Fruit fly (Drosophila melanogaster) whole organism, embryonic: Measurements from ENCODE around the gene zetaCOP.
A peak's percentile ranks its signal among the peaks of the same experiment; 100 is the strongest.

Experiments
- Atf3 ChIP-seq: fragments of 200-800 bp; sonication (Bioruptor generic); optimal IDR thresholded peaks from 3 replicates; lab custom pipeline; 2016; ENCODE audit warnings: missing biosample characterization, missing genetic modification characterization
- Bgb ChIP-seq: fragments of 200-800 bp; sonication (Bioruptor generic); IDR thresholded peaks from 2 replicates; pipeline ENCODE4 v1.3.6; 2022; ENCODE audit warnings: missing biosample characterization, missing genetic modification characterization; ENCODE audit not compliant: partially characterized antibody
- CG12236 ChIP-seq: fragments of 200-800 bp; sonication (Bioruptor generic); optimal IDR thresholded peaks from 2 replicates; lab custom pipeline; 2016; ENCODE audit warnings: missing biosample characterization, missing genetic modification characterization
- CG13775 ChIP-seq: fragments of 200-800 bp; sonication (Bioruptor generic); optimal IDR thresholded peaks from 3 replicates; lab custom pipeline; 2017; ENCODE audit warnings: missing biosample characterization, mild to moderate bottlenecking, missing genetic modification characterization
- CG14710 ChIP-seq: fragments of 200-800 bp; sonication (Bioruptor generic); optimal IDR thresholded peaks from 3 replicates; lab custom pipeline; 2019; ENCODE audit warnings: missing biosample characterization, mild to moderate bottlenecking, missing genetic modification characterization, moderate library complexity
- CG15696 ChIP-seq: fragments of 200-800 bp; sonication (Bioruptor generic); optimal IDR thresholded peaks from 2 replicates; lab custom pipeline; 2019; ENCODE audit warnings: missing biosample characterization, mild to moderate bottlenecking, missing genetic modification characterization, moderate library complexity
- CG2678 ChIP-seq: fragments of 200-800 bp; sonication (Bioruptor generic); optimal IDR thresholded peaks from 3 replicates; lab custom pipeline; 2019; ENCODE audit warnings: missing biosample characterization, mild to moderate bottlenecking, missing genetic modification characterization, moderate library complexity
- CG3281 ChIP-seq: fragments of 200-800 bp; sonication (Bioruptor generic); optimal IDR thresholded peaks from 3 replicates; lab custom pipeline; 2017; ENCODE audit warnings: missing biosample characterization, mild to moderate bottlenecking, missing genetic modification characterization
- CG34376 ChIP-seq: fragments of 200-800 bp; sonication (Bioruptor generic); optimal IDR thresholded peaks from 2 replicates; lab custom pipeline; 2018; ENCODE audit warnings: missing biosample characterization, mild to moderate bottlenecking, missing genetic modification characterization
- CG42726 ChIP-seq: fragments of 200-800 bp; sonication (Bioruptor generic); IDR thresholded peaks from 2 replicates; pipeline ENCODE4 v1.3.6; 2022; ENCODE audit warnings: missing biosample characterization, missing genetic modification characterization; ENCODE audit not compliant: partially characterized antibody
- CG8281 ChIP-seq: fragments of 200-800 bp; sonication (Bioruptor generic); optimal IDR thresholded peaks from 2 replicates; lab custom pipeline; 2018; ENCODE audit warnings: missing biosample characterization, mild to moderate bottlenecking, missing genetic modification characterization, moderate library complexity
- CG8290 ChIP-seq, 3 experiments: fragments of 200-800 bp; sonication (Bioruptor generic); optimal IDR thresholded peaks; 2 replicates each; lab custom pipeline; 2016 to 2019; ENCODE audit warnings: missing biosample characterization in 3 of 3, missing genetic modification characterization in 3 of 3, mild to moderate bottlenecking in 2 of 3, moderate library complexity in 1 of 3
- CG8359 ChIP-seq: fragments of 200-800 bp; sonication (Bioruptor generic); optimal IDR thresholded peaks from 2 replicates; lab custom pipeline; 2017; ENCODE audit warnings: missing biosample characterization, mild to moderate bottlenecking, missing genetic modification characterization, borderline replicate concordance
- CG9817 ChIP-seq: fragments of 200-800 bp; sonication (Bioruptor generic); optimal IDR thresholded peaks from 2 replicates; lab custom pipeline; 2018; ENCODE audit warnings: missing biosample characterization, mild to moderate bottlenecking, missing genetic modification characterization, moderate library complexity
- D19B ChIP-seq: fragments of 200-800 bp; sonication (Bioruptor generic); optimal IDR thresholded peaks from 2 replicates; lab custom pipeline; 2017; ENCODE audit warnings: missing biosample characterization, mild to moderate bottlenecking, missing genetic modification characterization
- Fer1 ChIP-seq: fragments of 200-800 bp; sonication (Bioruptor generic); optimal IDR thresholded peaks from 2 replicates; lab custom pipeline; 2017; ENCODE audit warnings: missing biosample characterization, mild to moderate bottlenecking, missing genetic modification characterization
- GATAe ChIP-seq: fragments of 200-800 bp; sonication (Bioruptor generic); conservative IDR thresholded peaks from 2 replicates; pipeline ENCODE4 v1.3.6; 2022; ENCODE audit warnings: missing biosample characterization, missing genetic modification characterization
- Hr78 ChIP-seq, 2 experiments: fragments of 200-800 bp in 1 of 2; fragments of >200 bp in 1 of 2; sonication (Bioruptor generic) in 1 of 2; optimal IDR thresholded peaks; 2 replicates each; lab custom pipeline; 2017 to 2019; ENCODE audit warnings: missing biosample characterization in 2 of 2, missing genetic modification characterization in 2 of 2, mild to moderate bottlenecking in 1 of 2, moderate library complexity in 1 of 2
- Med ChIP-seq: fragments of 200-800 bp; sonication (Bioruptor generic); peaks from one replicate; lab custom pipeline; 2016; ENCODE audit warnings: missing biosample characterization, missing genetic modification characterization, mild to moderate bottlenecking, inconsistent platforms, moderate library complexity
- Pdp1 ChIP-seq, 2 experiments: fragments of 200-800 bp; sonication (Bioruptor generic); optimal IDR thresholded peaks; 3 replicates each; lab custom pipeline; 2016; ENCODE audit warnings: missing biosample characterization in 2 of 2, missing genetic modification characterization in 2 of 2, mild to moderate bottlenecking in 1 of 2, moderate library complexity in 1 of 2
- Rx ChIP-seq: fragments of 200-800 bp; sonication (Bioruptor generic); IDR thresholded peaks from 2 replicates; pipeline ENCODE4 v1.3.6; 2022; ENCODE audit warnings: missing biosample characterization, missing genetic modification characterization
- Scr ChIP-seq: fragments of 200-800 bp; sonication (Bioruptor generic); IDR thresholded peaks from 2 replicates; pipeline ENCODE4 v1.3.6; 2022; ENCODE audit warnings: missing biosample characterization, missing genetic modification characterization; ENCODE audit not compliant: partially characterized antibody
- Sry-β ChIP-seq: fragments of 200-800 bp; sonication (Bioruptor generic); optimal IDR thresholded peaks from 2 replicates; lab custom pipeline; 2018; ENCODE audit warnings: missing biosample characterization, mild to moderate bottlenecking, missing genetic modification characterization, moderate library complexity
- Stat92E ChIP-seq, 3 experiments: fragments of >200 bp in 2 of 3; fragments of 200-800 bp in 1 of 3; sonication (Bioruptor generic) in 1 of 3; optimal IDR thresholded peaks; 2 replicates each; lab custom pipeline; 2017 to 2019; ENCODE audit warnings: missing biosample characterization in 3 of 3, missing genetic modification characterization in 3 of 3, mild to moderate bottlenecking in 1 of 3, moderate library complexity in 1 of 3
- Xbp1 ChIP-seq: fragments of 200-800 bp; sonication (Bioruptor generic); optimal IDR thresholded peaks from 3 replicates; lab custom pipeline; 2016; ENCODE audit warnings: missing biosample characterization, mild to moderate bottlenecking, missing genetic modification characterization
- cato ChIP-seq: fragments of 200-800 bp; sonication (Bioruptor generic); optimal IDR thresholded peaks from 2 replicates; lab custom pipeline; 2016; ENCODE audit warnings: missing biosample characterization, missing genetic modification characterization, borderline replicate concordance
- chinmo ChIP-seq: fragments of 200-800 bp; sonication (Bioruptor generic); IDR thresholded peaks from 4 replicates; pipeline ENCODE4 v1.3.6; 2022; ENCODE audit warnings: missing biosample characterization, missing genetic modification characterization; ENCODE audit not compliant: partially characterized antibody
- eve ChIP-seq, 2 experiments: fragments of >200 bp; optimal IDR thresholded peaks; 2 replicates each; lab custom pipeline; 2017; ENCODE audit warnings: missing biosample characterization in 2 of 2, missing genetic modification characterization in 2 of 2
- exex ChIP-seq: fragments of 200-800 bp; sonication (Bioruptor generic); optimal IDR thresholded peaks from 4 replicates; lab custom pipeline; 2018; ENCODE audit warnings: missing biosample characterization, mild to moderate bottlenecking, missing genetic modification characterization, moderate library complexity
- fd3F ChIP-seq: fragments of 200-800 bp; sonication (Bioruptor generic); optimal IDR thresholded peaks from 2 replicates; lab custom pipeline; 2018; ENCODE audit warnings: missing biosample characterization, mild to moderate bottlenecking, missing genetic modification characterization, moderate library complexity
- fru ChIP-seq: fragments of >200 bp; optimal IDR thresholded peaks from 2 replicates; lab custom pipeline; 2017
- gro ChIP-seq: fragments of 200-800 bp; sonication (Bioruptor generic); optimal IDR thresholded peaks from 2 replicates; lab custom pipeline; 2016; ENCODE audit warnings: missing biosample characterization, missing genetic modification characterization
- lab ChIP-seq: fragments of 200-800 bp; sonication (Bioruptor generic); optimal IDR thresholded peaks from 3 replicates; lab custom pipeline; 2017; ENCODE audit warnings: missing biosample characterization, missing genetic modification characterization, mild to moderate bottlenecking, moderate library complexity, missing genetic modification reagents
- lola ChIP-seq, 3 experiments: fragments of >200 bp in 2 of 3; fragments of 200-800 bp in 1 of 3; sonication (Bioruptor generic) in 1 of 3; optimal IDR thresholded peaks; 2 replicates each; lab custom pipeline; 2017 to 2019; ENCODE audit warnings: missing biosample characterization in 3 of 3, missing genetic modification characterization in 3 of 3, mild to moderate bottlenecking in 1 of 3, moderate library complexity in 1 of 3
- mirr ChIP-seq: fragments of 200-800 bp; sonication (Bioruptor generic); optimal IDR thresholded peaks from 3 replicates; lab custom pipeline; 2018; ENCODE audit warnings: missing biosample characterization, mild to moderate bottlenecking, missing genetic modification characterization
- sd ChIP-seq: fragments of 200-800 bp; sonication (Bioruptor generic); optimal IDR thresholded peaks from 3 replicates; lab custom pipeline; 2018; ENCODE audit warnings: missing biosample characterization, mild to moderate bottlenecking, missing genetic modification characterization, moderate library complexity
- sens-2 ChIP-seq: fragments of 200-800 bp; sonication (Bioruptor generic); IDR thresholded peaks from 2 replicates; pipeline ENCODE4 v1.3.6; 2022; ENCODE audit warnings: missing biosample characterization, missing genetic modification characterization
- slbo ChIP-seq: fragments of 200-800 bp; sonication (Bioruptor generic); IDR thresholded peaks from 2 replicates; pipeline ENCODE4 v1.3.6; 2022; ENCODE audit warnings: missing biosample characterization, missing genetic modification characterization
- sug ChIP-seq: fragments of 200-800 bp; optimal IDR thresholded peaks from 2 replicates; lab custom pipeline; 2019; ENCODE audit warnings: missing biosample characterization, mild to moderate bottlenecking, missing genetic modification characterization, moderate library complexity
- zen2 ChIP-seq: fragments of 200-800 bp; sonication (Bioruptor generic); IDR thresholded peaks from 3 replicates; pipeline ENCODE4 v1.3.6; 2022; ENCODE audit warnings: missing biosample characterization, missing genetic modification characterization; ENCODE audit not compliant: partially characterized antibody

zetaCOP gene

DNA sequence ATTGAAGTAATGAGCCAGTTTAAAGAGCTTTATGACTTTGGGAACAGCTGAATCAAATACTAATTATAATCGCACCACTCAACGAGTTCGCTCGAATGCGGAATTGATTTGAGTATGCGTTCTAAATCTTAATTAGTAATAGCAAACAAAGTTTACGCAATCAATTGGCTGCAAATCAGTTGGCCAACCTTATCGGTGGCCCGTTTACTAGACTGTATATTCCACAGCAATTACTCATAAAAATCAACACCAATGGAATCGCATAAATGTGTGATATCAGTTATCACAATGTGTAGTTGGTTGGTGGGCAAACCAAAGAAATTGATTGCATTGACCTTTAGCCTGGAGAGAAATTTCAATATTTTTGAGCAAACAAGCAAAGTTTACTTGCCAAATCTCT lies 20.8 kb downstream of the zetaCOP start:
- TF ChIP-seq Pdp1 (GFP tag; optimal IDR thresholded peaks at IDR 0.05; lab: Kevin White, UChicago) = peak in 1 of 2 experiments; percentile 84
- no peak for TF ChIP-seq cato (GFP tag; lab: Kevin White, UChicago)
- no peak for TF ChIP-seq Stat92E (GFP tag; optimal IDR thresholded peaks at IDR 0.05; lab: Kevin White, UChicago)
- peak; percentile 62 for TF ChIP-seq Med
- TF ChIP-seq Bgb = no peak
- no peak for TF ChIP-seq eve (GFP tag; optimal IDR thresholded peaks at IDR 0.05; lab: Kevin White, UChicago)
- peak; percentile 21 for TF ChIP-seq lab (GFP tag; lab: Kevin White, UChicago)
- TF ChIP-seq CG15696 = no peak
- 0 out of 4 replicates have a peak, but pooled peaks have one; percentile 77 for TF ChIP-seq chinmo (GFP tag; lab: Robert Waterston, UW)
- no peak for TF ChIP-seq CG12236 (GFP tag; lab: Kevin White, UChicago)
- no peak for TF ChIP-seq Xbp1 (GFP tag; lab: Kevin White, UChicago)
- no peak for TF ChIP-seq Scr (GFP tag; lab: Robert Waterston, UW)
- no peak for TF ChIP-seq Rx (GFP tag; lab: Robert Waterston, UW)
- no peak for TF ChIP-seq gro (GFP tag; lab: Kevin White, UChicago)
- peak; percentile 17 for TF ChIP-seq CG3281
- no peak for TF ChIP-seq CG8359 (GFP tag; lab: Kevin White, UChicago)
- no peak for TF ChIP-seq CG2678 (tag; lab: Kevin White, UChicago)
- no peak for TF ChIP-seq CG14710 (tag; lab: Kevin White, UChicago)
- TF ChIP-seq slbo (GFP tag; lab: Robert Waterston, UW) = no peak
- TF ChIP-seq fru (lab: Kevin White, UChicago) = no peak
- TF ChIP-seq mirr (GFP tag; lab: Kevin White, UChicago) = peak; percentile 89
- peak; percentile 3 for TF ChIP-seq Fer1 (GFP tag; lab: Kevin White, UChicago)
- peak; percentile 99 for TF ChIP-seq exex (tag; lab: Kevin White, UChicago)
- no peak for TF ChIP-seq fd3F (GFP tag; lab: Kevin White, UChicago)
- peak; percentile 29; the same call in 1 of the 2 replicates for TF ChIP-seq GATAe (GFP tag; lab: Robert Waterston, UW)
- no peak for TF ChIP-seq zen2
- no peak for TF ChIP-seq CG42726 (GFP tag; lab: Robert Waterston, UW)
- TF ChIP-seq CG34376 (GFP tag; lab: Kevin White, UChicago) = peak; percentile 76
- TF ChIP-seq Sry-β (GFP tag; lab: Kevin White, UChicago) = no peak
- TF ChIP-seq CG8281 (tag; lab: Kevin White, UChicago) = peak; percentile 15
- peak; percentile 40; the same call in 1 of the 2 replicates for TF ChIP-seq sens-2
- TF ChIP-seq sug (tag; lab: Kevin White, UChicago) = peak; percentile 87
- peak; percentile 71 for TF ChIP-seq sd (tag; lab: Kevin White, UChicago)
- TF ChIP-seq CG8290 (GFP tag; optimal IDR thresholded peaks at IDR 0.05; lab: Kevin White, UChicago) = no peak
- no peak for TF ChIP-seq CG8290 (tag; optimal IDR thresholded peaks at IDR 0.05; lab: Kevin White, UChicago)
- no peak for TF ChIP-seq lola (GFP tag; optimal IDR thresholded peaks at IDR 0.05; lab: Kevin White, UChicago)
- no peak for TF ChIP-seq CG9817 (tag; lab: Kevin White, UChicago)
- TF ChIP-seq CG13775 (GFP tag; lab: Kevin White, UChicago) = no peak
- TF ChIP-seq D19B (GFP tag; lab: Kevin White, UChicago) = no peak
- TF ChIP-seq Hr78 (GFP tag; optimal IDR thresholded peaks at IDR 0.05; lab: Kevin White, UChicago) = peak in 1 of 2 experiments; percentile 14
- TF ChIP-seq Atf3 = no peak
